Worm (Caenorhabditis elegans) whole organism, L1 larva: ENCODE data around the gene F54D5.4.

Experiments used
- C04F5.9 ChIP-seq: sonication (generic microtip); optimal IDR thresholded peaks from 2 replicates; lab custom pipeline; 2016; ENCODE audit warnings: missing genetic modification characterization, missing compliant biosample characterization
- F16B12.6 ChIP-seq: fragments of 150-350 bp; optimal IDR thresholded peaks from 2 replicates; lab custom pipeline; 2014; ENCODE audit warnings: missing biosample characterization, missing genetic modification characterization
- Y116A8C.19 ChIP-seq: sonication (generic microtip); optimal IDR thresholded peaks from 2 replicates; lab custom pipeline; 2016; ENCODE audit warnings: missing compliant biosample characterization, missing genetic modification characterization, borderline replicate concordance
- aly-2 ChIP-seq: fragments of 150-350 bp; optimal IDR thresholded peaks from 2 replicates; lab custom pipeline; 2014; ENCODE audit warnings: missing biosample characterization, missing genetic modification characterization
- ama-1 ChIP-seq: fragments of 150-350 bp; optimal IDR thresholded peaks from 2 replicates; lab custom pipeline; 2014
- ceh-88 ChIP-seq: fragments of 200-800 bp; sonication (Bioruptor generic); IDR thresholded peaks from 2 replicates; pipeline ENCODE4 v1.3.6; 2022; ENCODE audit warnings: missing genetic modification characterization, missing compliant biosample characterization
- ces-1 ChIP-seq: fragments of 150-350 bp; optimal IDR thresholded peaks from 2 replicates; lab custom pipeline; 2014; ENCODE audit warnings: missing biosample characterization, missing genetic modification reagents, missing genetic modification characterization
- dpl-1 ChIP-seq, 3 experiments: fragments of 150-350 bp in 2 of 3; sonication (generic microtip) in 1 of 3; optimal IDR thresholded peaks; 2 replicates each; lab custom pipeline; 2014 to 2017; ENCODE audit warnings: missing biosample characterization in 3 of 3, missing genetic modification characterization in 3 of 3, missing genetic modification reagents in 3 of 3
- dsc-1 ChIP-seq: sonication (generic microtip); optimal IDR thresholded peaks from 2 replicates; lab custom pipeline; 2016; ENCODE audit warnings: mild to moderate bottlenecking, missing genetic modification characterization, missing compliant biosample characterization
- elt-3 ChIP-seq, 6 experiments: fragments of 150-350 bp in 1 of 6; sonication (generic microtip); optimal IDR thresholded peaks; 2 replicates each; lab custom pipeline; 2017 to 2018; ENCODE audit warnings: missing biosample characterization in 6 of 6, missing genetic modification characterization in 6 of 6, inconsistent platforms in 1 of 6
- ets-5 ChIP-seq: fragments of 200-800 bp; sonication (Bioruptor generic); IDR thresholded peaks from 2 replicates; pipeline ENCODE4 v1.3.6; 2022; ENCODE audit warnings: missing genetic modification characterization, missing compliant biosample characterization
- fkh-10 ChIP-seq: sonication (generic microtip); optimal IDR thresholded peaks from 2 replicates; lab custom pipeline; 2017; ENCODE audit warnings: missing biosample characterization, missing genetic modification reagents, missing genetic modification characterization
- fkh-4 ChIP-seq: sonication (generic microtip); optimal IDR thresholded peaks from 2 replicates; lab custom pipeline; 2016; ENCODE audit warnings: missing compliant biosample characterization, missing genetic modification characterization, borderline replicate concordance
- grh-1 ChIP-seq: fragments of 200-800 bp; sonication (Bioruptor generic); IDR thresholded peaks from 2 replicates; pipeline ENCODE4 v1.3.6; 2022; ENCODE audit warnings: missing genetic modification reagents, missing genetic modification characterization, missing compliant biosample characterization
- hpl-2 ChIP-seq: fragments of 150-350 bp; optimal IDR thresholded peaks from 2 replicates; lab custom pipeline; 2014; ENCODE audit warnings: missing biosample characterization, missing genetic modification reagents, missing genetic modification characterization
- lin-14 ChIP-seq: fragments of 200-800 bp; sonication (Bioruptor generic); optimal IDR thresholded peaks from 2 replicates; lab custom pipeline; 2018; ENCODE audit warnings: mild to moderate bottlenecking, missing genetic modification characterization, moderate library complexity, missing compliant biosample characterization
- lin-35 ChIP-seq, 2 experiments: fragments of 150-350 bp; optimal IDR thresholded peaks; 2 replicates each; lab custom pipeline; 2014; ENCODE audit warnings: missing biosample characterization in 2 of 2, missing genetic modification characterization in 2 of 2, missing genetic modification reagents in 2 of 2
- lir-3 ChIP-seq: sonication (generic microtip); optimal IDR thresholded peaks from 2 replicates; lab custom pipeline; 2016; ENCODE audit warnings: mild to moderate bottlenecking, missing genetic modification characterization, moderate library complexity, missing compliant biosample characterization; ENCODE audit not compliant: poor library complexity
- lsy-2 ChIP-seq, 2 experiments: fragments of 150-350 bp; optimal IDR thresholded peaks; 2 replicates each; lab custom pipeline; 2014; ENCODE audit warnings: missing biosample characterization in 2 of 2, missing genetic modification characterization in 2 of 2
- mef-2 ChIP-seq: fragments of 150-350 bp; optimal IDR thresholded peaks from 2 replicates; lab custom pipeline; 2014; ENCODE audit warnings: missing biosample characterization, missing genetic modification characterization
- mep-1 ChIP-seq: fragments of 150-350 bp; optimal IDR thresholded peaks from 2 replicates; lab custom pipeline; 2014; ENCODE audit warnings: missing biosample characterization, missing genetic modification characterization
- nhr-20 ChIP-seq: sonication (generic microtip); optimal IDR thresholded peaks from 2 replicates; lab custom pipeline; 2016; ENCODE audit warnings: mild to moderate bottlenecking, missing genetic modification characterization, missing compliant biosample characterization
- nhr-237 ChIP-seq: fragments of 150-350 bp; optimal IDR thresholded peaks from 2 replicates; lab custom pipeline; 2014; ENCODE audit warnings: missing biosample characterization, missing genetic modification characterization
- nhr-71 ChIP-seq: sonication (generic microtip); optimal IDR thresholded peaks from 2 replicates; lab custom pipeline; 2016; ENCODE audit warnings: mild to moderate bottlenecking, missing genetic modification characterization, moderate library complexity, missing compliant biosample characterization
- nhr-77 ChIP-seq: fragments of 150-350 bp; optimal IDR thresholded peaks from 2 replicates; lab custom pipeline; 2014; ENCODE audit warnings: missing biosample characterization, missing genetic modification characterization
- nhr-90 ChIP-seq: sonication (generic microtip); optimal IDR thresholded peaks from 2 replicates; lab custom pipeline; 2016; ENCODE audit warnings: mild to moderate bottlenecking, missing genetic modification characterization, missing compliant biosample characterization; ENCODE audit not compliant: poor library complexity
- pag-3 ChIP-seq: sonication (generic microtip); optimal IDR thresholded peaks from 2 replicates; lab custom pipeline; 2017; ENCODE audit warnings: missing genetic modification characterization, mild to moderate bottlenecking, missing compliant biosample characterization, antibody characterized with exemption, borderline replicate concordance; ENCODE audit not compliant: insufficient read depth
- rnt-1 ChIP-seq: sonication (generic microtip); optimal IDR thresholded peaks from 2 replicates; lab custom pipeline; 2016; ENCODE audit warnings: mild to moderate bottlenecking, missing genetic modification characterization, moderate library complexity, missing compliant biosample characterization
- skn-1 ChIP-seq: fragments of 150-350 bp; optimal IDR thresholded peaks from 2 replicates; lab custom pipeline; 2014; ENCODE audit warnings: missing biosample characterization, missing genetic modification characterization
- snu-23 ChIP-seq: sonication (generic microtip); optimal IDR thresholded peaks from 2 replicates; lab custom pipeline; 2016; ENCODE audit warnings: missing genetic modification characterization, missing compliant biosample characterization
- swsn-7 ChIP-seq: sonication (generic microtip); optimal IDR thresholded peaks from 2 replicates; lab custom pipeline; 2016; ENCODE audit warnings: missing genetic modification characterization, missing compliant biosample characterization
- tbx-2 ChIP-seq: sonication (generic microtip); optimal IDR thresholded peaks from 2 replicates; lab custom pipeline; 2016; ENCODE audit warnings: missing genetic modification characterization, missing compliant biosample characterization
- tlp-1 ChIP-seq: fragments of 150-350 bp; optimal IDR thresholded peaks from 2 replicates; lab custom pipeline; 2014; ENCODE audit warnings: missing biosample characterization, missing genetic modification characterization
- unc-30 ChIP-seq: sonication (generic microtip); optimal IDR thresholded peaks from 2 replicates; lab custom pipeline; 2017; ENCODE audit warnings: missing biosample characterization, missing genetic modification characterization
- unc-62 ChIP-seq: fragments of 150-350 bp; optimal IDR thresholded peaks from 2 replicates; lab custom pipeline; 2014; ENCODE audit warnings: missing biosample characterization, missing genetic modification reagents, missing genetic modification characterization
- vab-15 ChIP-seq: sonication (generic microtip); optimal IDR thresholded peaks from 2 replicates; lab custom pipeline; 2017; ENCODE audit warnings: missing genotype, mild to moderate bottlenecking, missing genetic modification characterization, missing compliant biosample characterization
- zag-1 ChIP-seq: fragments of 150-350 bp; optimal IDR thresholded peaks from 2 replicates; lab custom pipeline; 2014; ENCODE audit warnings: missing biosample characterization, missing genetic modification characterization
- zip-4 ChIP-seq: fragments of 200-800 bp; sonication (Bioruptor generic); optimal IDR thresholded peaks from 2 replicates; lab custom pipeline; 2018; ENCODE audit warnings: mild to moderate bottlenecking, missing genetic modification characterization, moderate library complexity, missing compliant biosample characterization
- ztf-11 ChIP-seq, 2 experiments: sonication (generic microtip); optimal IDR thresholded peaks; 2 replicates each; lab custom pipeline; 2016 to 2017; ENCODE audit warnings: missing genetic modification characterization in 2 of 2, missing biosample characterization in 1 of 2, missing compliant biosample characterization in 1 of 2

The F54D5.4 gene

ce11 chrII:11542385-11542784, 27.2 kb upstream of the F54D5.4 start, which contains the start of gene gtf-2E2 (continued):
- TF ChIP-seq pag-3 (tag; lab: Kevin White, UChicago) = no peak
- peak; percentile 69 for TF ChIP-seq mep-1 (tag; lab: Kevin White, UChicago)
- TF ChIP-seq lin-35 (GFP tag; optimal IDR thresholded peaks at IDR 0.05; lab: Kevin White, UChicago) = peak; percentile 3 to 28
- no peak for TF ChIP-seq grh-1 (GFP tag; lab: Robert Waterston, UW)
- TF ChIP-seq Y116A8C.19 (tag; lab: Kevin White, UChicago) = no peak
- TF ChIP-seq unc-62 (GFP tag; lab: Kevin White, UChicago) = no peak
- no peak for TF ChIP-seq fkh-4
- TF ChIP-seq nhr-237 = no peak
- peak; percentile 63 for TF ChIP-seq rnt-1 (tag; lab: Kevin White, UChicago)
- TF ChIP-seq ets-5 (GFP tag; lab: Robert Waterston, UW) = no peak
- no peak for TF ChIP-seq ceh-88
- peak; percentile 25 for TF ChIP-seq nhr-71 (tag; lab: Kevin White, UChicago)
- no peak for TF ChIP-seq vab-15

ce11 chrII:11542958-11543357, 26.7 kb upstream of the F54D5.4 start:
- TF ChIP-seq zip-4 (GFP tag; lab: Kevin White, UChicago) = no peak
- TF ChIP-seq mef-2 (tag; lab: Kevin White, UChicago) = no peak
- no peak for TF ChIP-seq ztf-11 (tag; optimal IDR thresholded peaks at IDR 0.05; lab: Kevin White, UChicago)
- no peak for TF ChIP-seq nhr-90 (tag; lab: Kevin White, UChicago)
- no peak for TF ChIP-seq zag-1
- no peak for TF ChIP-seq nhr-20 (tag; lab: Kevin White, UChicago)
- no peak for TF ChIP-seq F16B12.6 (tag; lab: Kevin White, UChicago)
- TF ChIP-seq unc-30 (tag; lab: Kevin White, UChicago) = no peak
- no peak for TF ChIP-seq lir-3 (tag; lab: Kevin White, UChicago)
- no peak for TF ChIP-seq unc-62 (GFP tag; lab: Kevin White, UChicago)
- TF ChIP-seq ces-1 (GFP tag; lab: Kevin White, UChicago) = no peak
- no peak for TF ChIP-seq snu-23 (GFP tag; lab: Kevin White, UChicago)
- TF ChIP-seq lin-35 (GFP tag; optimal IDR thresholded peaks at IDR 0.05; lab: Kevin White, UChicago) = no peak
- TF ChIP-seq fkh-4 = no peak
- no peak for TF ChIP-seq swsn-7 (tag; lab: Kevin White, UChicago)
- TF ChIP-seq hpl-2 (GFP tag; lab: Kevin White, UChicago) = no peak
- no peak for TF ChIP-seq tlp-1 (tag; lab: Kevin White, UChicago)
- TF ChIP-seq ets-5 (GFP tag; lab: Robert Waterston, UW) = no peak
- TF ChIP-seq lsy-2 (tag; optimal IDR thresholded peaks at IDR 0.05; lab: Kevin White, UChicago) = no peak
- no peak for TF ChIP-seq elt-3 (tag; optimal IDR thresholded peaks at IDR 0.05; lab: Kevin White, UChicago)
- TF ChIP-seq, all 84 proteins: peak for 0

ce11 chrII:11544714-11545113, 24.9 kb upstream of the F54D5.4 start, which contains the start of gene F54D5.9:
TSS of gene F54D5.9 (minus strand) at chrII:11544828.
- TF ChIP-seq tbx-2 (tag; lab: Kevin White, UChicago) (no peak), ama-1 (lab: Kevin White, UChicago) (no peak), vab-15 (no peak), C04F5.9 (tag; lab: Kevin White, UChicago) (no peak), lin-14 (GFP tag; lab: Kevin White, UChicago) (no peak), swsn-7 (tag; lab: Kevin White, UChicago) (no peak), skn-1 (tag; lab: Kevin White, UChicago) (no peak), lsy-2 (tag; optimal IDR thresholded peaks at IDR 0.05; lab: Kevin White, UChicago) (no peak), aly-2 (tag; lab: Kevin White, UChicago) (no peak), dpl-1 (GFP tag; optimal IDR thresholded peaks at IDR 0.05; lab: Kevin White, UChicago) (no peak), nhr-77 (no peak), dsc-1 (no peak), fkh-10 (GFP tag; lab: Kevin White, UChicago) (no peak)
